Fruit fly (Drosophila melanogaster): ENCODE results near the gene grnd.
A peak's percentile ranks its signal among the peaks of the same experiment; 100 is the strongest.

Gene grnd

DNA sequence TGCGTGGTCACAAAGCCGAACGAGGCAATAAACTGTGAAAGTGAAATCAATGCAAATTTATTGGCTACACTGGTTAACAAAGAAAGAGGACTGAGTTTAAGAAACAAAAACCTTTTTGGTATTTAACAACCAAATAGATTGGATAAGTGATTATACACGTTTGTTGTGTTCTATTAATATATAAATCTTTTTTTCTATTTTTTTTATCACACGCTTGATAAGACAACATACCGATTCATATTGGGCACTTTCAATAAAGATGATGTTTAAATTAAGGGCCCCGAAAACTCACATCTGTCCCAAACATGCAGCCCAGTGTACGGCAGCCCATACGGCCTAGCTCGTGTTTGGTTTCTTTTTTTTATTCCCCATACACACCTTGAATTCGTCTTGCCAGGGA, 7.9 kb downstream of the grnd start (continued):
- TF ChIP-seq CG10631 (GFP tag; optimal IDR thresholded peaks at IDR 0.05) (peak; percentile 15), CG11762 (GFP tag; optimal IDR thresholded peaks at IDR 0.05; ENCODE audit: insufficient read depth) (no peak), salr (GFP tag; optimal IDR thresholded peaks at IDR 0.05) (peak in 1 of 2 experiments; percentile 5), CG7368 (GFP tag; optimal IDR thresholded peaks at IDR 0.05) (no peak), spab (GFP tag; optimal IDR thresholded peaks at IDR 0.05) (no peak), CG15336 (GFP tag; IDR thresholded peaks at IDR 0.05) (peak; percentile 88), Hr39 (GFP tag; optimal IDR thresholded peaks at IDR 0.05) (no peak), CG8119 (GFP tag; IDR thresholded peaks at IDR 0.05) (peak; percentile 79), Met (GFP tag; optimal IDR thresholded peaks at IDR 0.05) (no peak), CG6808 (GFP tag; optimal IDR thresholded peaks at IDR 0.05) (no peak), CG10669 (GFP tag; optimal IDR thresholded peaks at IDR 0.05) (no peak), Hr4 (GFP tag; optimal IDR thresholded peaks at IDR 0.05) (peak; percentile 55), Hr38 (GFP tag; optimal IDR thresholded peaks at IDR 0.05) (no peak), CG6276 (GFP tag; optimal IDR thresholded peaks at IDR 0.05) (peak; percentile 56), Gug (GFP tag; IDR thresholded peaks at IDR 0.05) (no peak), eg (GFP tag; IDR thresholded peaks at IDR 0.05) (peak; percentile 54; the same call in 2 of the 3 replicates), CG4318 (GFP tag; optimal IDR thresholded peaks at IDR 0.05) (peak; percentile 64), fd85E (GFP tag; optimal IDR thresholded peaks at IDR 0.05) (no peak), cyc (GFP tag; optimal IDR thresholded peaks at IDR 0.05) (no peak), topi (GFP tag; optimal IDR thresholded peaks at IDR 0.05) (no peak), CG3919 (GFP tag; optimal IDR thresholded peaks at IDR 0.05) (peak; percentile 34), CG1621 (tag; optimal IDR thresholded peaks at IDR 0.05) (no peak), pdm3 (GFP tag; optimal IDR thresholded peaks at IDR 0.05) (no peak), lz (GFP tag; optimal IDR thresholded peaks at IDR 0.05) (no peak), CG31627 (GFP tag; optimal IDR thresholded peaks at IDR 0.05) (no peak), acj6 (GFP tag; optimal IDR thresholded peaks at IDR 0.05) (no peak), svp (GFP tag) (no peak), CG16779 (tag; optimal IDR thresholded peaks at IDR 0.05) (no peak), CG3032 (tag; optimal IDR thresholded peaks at IDR 0.05) (peak; percentile 15), Blimp-1 (GFP tag; optimal IDR thresholded peaks at IDR 0.05) (no peak)

DNA sequence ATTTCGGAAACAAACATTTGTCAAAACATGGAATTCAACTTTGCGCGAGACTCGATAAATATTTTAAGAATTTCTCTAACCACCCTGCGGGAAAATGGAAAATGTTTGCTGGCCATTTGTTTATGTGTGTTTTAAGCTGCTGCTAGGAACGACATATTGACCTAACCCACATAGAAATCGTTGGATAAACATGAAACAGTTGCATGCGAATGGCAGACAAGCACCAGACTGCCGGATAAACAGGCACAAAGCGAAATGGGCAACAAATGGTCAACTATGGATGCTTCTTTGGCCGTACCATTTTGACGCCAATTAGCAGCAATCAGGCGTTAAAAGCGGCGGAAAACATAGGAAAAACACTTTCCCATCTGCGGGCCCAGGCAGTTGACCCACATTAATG, 11.6 kb downstream of the grnd start:
- TF ChIP-seq Eip78C (GFP tag) (peak; percentile 26), Eip75B (GFP tag; optimal IDR thresholded peaks at IDR 0.05) (no peak), fkh (GFP tag; optimal IDR thresholded peaks at IDR 0.05) (peak; percentile 37)

DNA sequence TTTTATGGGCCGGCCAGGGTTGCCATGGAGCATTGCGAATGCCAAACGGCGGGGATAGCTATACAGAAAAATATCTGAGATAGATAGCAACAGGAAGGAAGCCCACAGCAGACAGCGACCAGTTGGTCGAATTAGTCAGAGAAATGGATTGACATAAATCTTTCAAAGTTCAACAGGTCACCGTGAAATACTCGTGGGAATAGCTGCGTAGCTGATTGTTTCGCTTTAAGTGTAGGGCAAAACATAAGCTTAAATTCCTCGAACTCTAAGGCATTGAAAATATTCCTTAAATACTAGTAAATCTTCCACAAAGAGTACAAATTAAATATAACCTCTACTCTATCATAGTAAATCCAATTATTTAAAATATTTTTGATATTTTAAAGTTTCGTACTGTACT, 14.7 kb downstream of the grnd start:
- TF ChIP-seq Hr4 (GFP tag; optimal IDR thresholded peaks at IDR 0.05) (peak; percentile 25), fd59A (GFP tag; optimal IDR thresholded peaks at IDR 0.05) (no peak), OdsH (GFP tag; optimal IDR thresholded peaks at IDR 0.05) (no peak), CG10669 (GFP tag; optimal IDR thresholded peaks at IDR 0.05) (no peak), achi (GFP tag; optimal IDR thresholded peaks at IDR 0.05) (no peak), CG8632 (GFP tag; optimal IDR thresholded peaks at IDR 0.05) (no peak), CG3032 (tag; optimal IDR thresholded peaks at IDR 0.05) (no peak), CG6808 (GFP tag; optimal IDR thresholded peaks at IDR 0.05) (no peak), CG4318 (GFP tag; optimal IDR thresholded peaks at IDR 0.05) (no peak), acj6 (GFP tag; optimal IDR thresholded peaks at IDR 0.05) (no peak), CG32006 (GFP tag; optimal IDR thresholded peaks at IDR 0.05) (peak; percentile 61), CG8319 (GFP tag; optimal IDR thresholded peaks at IDR 0.05) (no peak), svp (GFP tag) (peak; percentile 54), Sox15 (GFP tag; optimal IDR thresholded peaks at IDR 0.05) (no peak), Eip78C (GFP tag) (peak; percentile 34), CG10631 (GFP tag; optimal IDR thresholded peaks at IDR 0.05) (no peak), Ets21C (GFP tag; optimal IDR thresholded peaks at IDR 0.05) (no peak)

Data from whole organism, prepupa.